Worm (Caenorhabditis elegans) whole organism, L3 larva: Measurements from ENCODE around the gene C16C10.13.

Source experiments
- R02D3.7 ChIP-seq: fragments of 150-350 bp; optimal IDR thresholded peaks from 2 replicates; lab custom pipeline; 2014; ENCODE audit warnings: missing biosample characterization, missing genetic modification characterization
- aly-2 ChIP-seq: fragments of 150-350 bp; optimal IDR thresholded peaks from 2 replicates; lab custom pipeline; 2014; ENCODE audit warnings: missing biosample characterization, missing genetic modification characterization
- elt-1 ChIP-seq: fragments of 150-350 bp; optimal IDR thresholded peaks from 2 replicates; lab custom pipeline; 2014; ENCODE audit warnings: missing biosample characterization, missing genetic modification characterization
- fos-1 ChIP-seq: fragments of 150-350 bp; optimal IDR thresholded peaks from 2 replicates; lab custom pipeline; 2014; ENCODE audit warnings: missing biosample characterization, missing genetic modification characterization
- lin-39 ChIP-seq: fragments of 150-350 bp; optimal IDR thresholded peaks from 2 replicates; lab custom pipeline; 2018; ENCODE audit warnings: missing biosample characterization, missing genetic modification reagents, missing genetic modification characterization
- mdl-1 ChIP-seq: fragments of 150-350 bp; optimal IDR thresholded peaks from 2 replicates; lab custom pipeline; 2014; ENCODE audit warnings: missing biosample characterization, missing genetic modification characterization
- nhr-11 ChIP-seq: fragments of 150-350 bp; optimal IDR thresholded peaks from 2 replicates; lab custom pipeline; 2014; ENCODE audit warnings: missing biosample characterization, missing genetic modification characterization
- nhr-12 ChIP-seq: fragments of 150-350 bp; optimal IDR thresholded peaks from 2 replicates; lab custom pipeline; 2014; ENCODE audit warnings: missing biosample characterization, missing genetic modification characterization
- nhr-76 ChIP-seq: fragments of 150-350 bp; sonication (generic microtip); optimal IDR thresholded peaks from 5 replicates; lab custom pipeline; 2014; ENCODE audit warnings: missing biosample characterization, missing genetic modification characterization
- pha-4 ChIP-seq: fragments of 150-350 bp; optimal IDR thresholded peaks from 2 replicates; lab custom pipeline; 2014; ENCODE audit warnings: missing biosample characterization, missing genetic modification reagents, missing genetic modification characterization
- snpc-4 ChIP-seq: fragments of 150-350 bp; optimal IDR thresholded peaks from 2 replicates; lab custom pipeline; 2014; ENCODE audit warnings: missing biosample characterization, missing genetic modification characterization
- unc-39 ChIP-seq: sonication (generic microtip); optimal IDR thresholded peaks from 4 replicates; lab custom pipeline; 2017; ENCODE audit warnings: missing biosample characterization, missing genetic modification characterization
- unc-62 ChIP-seq: fragments of 150-350 bp; sonication (generic microtip); optimal IDR thresholded peaks from 4 replicates; lab custom pipeline; 2014; ENCODE audit warnings: missing biosample characterization, missing genetic modification reagents, missing genetic modification characterization

ce11 chrIII:4224722-4225121 lies 48.5 kb downstream of the C16C10.13 start:
- TF ChIP-seq snpc-4 (no peak), nhr-11 (tag; lab: Kevin White, UChicago) (no peak), nhr-12 (tag; lab: Kevin White, UChicago) (no peak), unc-62 (GFP tag; lab: Kevin White, UChicago) (no peak), nhr-76 (tag; lab: Kevin White, UChicago) (no peak), pha-4 (tag; lab: Kevin White, UChicago) (no peak), elt-1 (tag; lab: Kevin White, UChicago) (no peak), fos-1 (no peak), lin-39 (tag; lab: Kevin White, UChicago) (no peak), unc-39 (tag; lab: Kevin White, UChicago) (no peak), aly-2 (no peak), R02D3.7 (tag; lab: Kevin White, UChicago) (no peak), mdl-1 (tag; lab: Kevin White, UChicago) (no peak)
